Worm (Caenorhabditis elegans): ENCODE measurements around the gene F09G8.7.

DNA sequence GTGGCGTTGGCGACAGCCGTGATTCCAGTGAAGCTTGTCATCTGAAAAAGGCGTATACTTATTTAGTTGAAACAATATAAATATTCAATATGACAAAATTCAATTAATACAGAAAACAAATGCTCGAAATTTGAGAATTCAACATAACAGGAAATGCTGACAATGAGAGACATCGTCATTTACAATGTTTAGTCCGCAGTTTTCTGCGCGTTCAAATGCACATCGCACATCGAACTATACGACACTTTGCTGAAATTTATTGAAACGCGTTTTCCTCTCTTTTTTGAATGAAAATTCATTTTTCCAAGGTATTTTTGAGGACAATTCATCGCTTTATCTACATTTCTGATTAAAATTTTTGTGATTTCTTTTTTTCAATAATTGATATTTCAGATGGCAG lies 24.1 kb downstream of the F09G8.7 start, which contains the start of the genes pbs-6 and cids-1:
- TF ChIP-seq sptf-1 (tag; optimal IDR thresholded peaks at IDR 0.05), result no peak
- no peak for TF ChIP-seq nhr-237 (tag; optimal IDR thresholded peaks at IDR 0.05)
- TF ChIP-seq pha-4 (tag; optimal IDR thresholded peaks at IDR 0.05), result no peak
- TF ChIP-seq ceh-43 (GFP tag; optimal IDR thresholded peaks at IDR 0.05), result no peak
- no peak for TF ChIP-seq elt-3 (tag; optimal IDR thresholded peaks at IDR 0.05)
- no peak for TF ChIP-seq ztf-11 (tag; optimal IDR thresholded peaks at IDR 0.05)
- TF ChIP-seq lsy-2 (tag; optimal IDR thresholded peaks at IDR 0.05), result peak; percentile 6

Data from whole organism, mixed stage, embryonic.